Fruit fly (Drosophila melanogaster): ENCODE data around the gene CG3308.

- TF ChIP-seq CG15336 (GFP tag; IDR thresholded peaks at IDR 0.05) (no peak), svp (GFP tag) (no peak), CG6792 (GFP tag; optimal IDR thresholded peaks at IDR 0.05) (no peak), CG6808 (GFP tag; optimal IDR thresholded peaks at IDR 0.05) (peak; percentile 22), CG11294 (GFP tag; IDR thresholded peaks at IDR 0.05) (no peak), CG34406 (GFP tag; optimal IDR thresholded peaks at IDR 0.05) (no peak), dac (GFP tag; optimal IDR thresholded peaks at IDR 0.05) (no peak), CG11902 (GFP tag; optimal IDR thresholded peaks at IDR 0.05) (no peak), Hr39 (GFP tag; optimal IDR thresholded peaks at IDR 0.05) (no peak), CG16779 (tag; optimal IDR thresholded peaks at IDR 0.05) (no peak)
Measured at dm6 chr3R:21267972-21268512, 5.6 kb downstream of the CG3308 start.
